Worm (Caenorhabditis elegans): ENCODE measurements around the gene C17B7.8.

C17B7.8 gene

ce11 chrV:3320432-3320831 is 3.6 kb downstream of the C17B7.8 start, which contains the start of gene C17B7.14:
Gene C17B7.14 (minus strand): TSS chrV:3320532.
- TF ChIP-seq klf-2 (GFP tag; conservative IDR thresholded peaks at IDR 0.05), result no peak
- TF ChIP-seq tab-1 (GFP tag; IDR thresholded peaks at IDR 0.05), result no peak
- TF ChIP-seq ztf-29 (GFP tag; IDR thresholded peaks at IDR 0.05), result no peak
- no peak for TF ChIP-seq med-1 (GFP tag; optimal IDR thresholded peaks at IDR 0.05; ENCODE audit: insufficient read depth)
- no peak for TF ChIP-seq T22C8.4 (GFP tag; IDR thresholded peaks at IDR 0.05)
- no peak for TF ChIP-seq ztf-23 (GFP tag; IDR thresholded peaks at IDR 0.05)

ce11 chrV:3320005-3320404 is 4.1 kb downstream of the C17B7.8 start, which contains the start of gene F35F10.14:
Gene F35F10.14 (minus strand): TSS chrV:3320105.
- TF ChIP-seq flt-1 (GFP tag; IDR thresholded peaks at IDR 0.05) (no peak), tab-1 (GFP tag; IDR thresholded peaks at IDR 0.05) (no peak), T22C8.4 (GFP tag; IDR thresholded peaks at IDR 0.05) (no peak), ztf-23 (GFP tag; IDR thresholded peaks at IDR 0.05) (no peak), cog-1 (tag; optimal IDR thresholded peaks at IDR 0.05) (no peak), med-1 (GFP tag; optimal IDR thresholded peaks at IDR 0.05; ENCODE audit: insufficient read depth) (no peak), ref-1 (GFP tag; conservative IDR thresholded peaks at IDR 0.05) (no peak), ztf-29 (GFP tag; IDR thresholded peaks at IDR 0.05) (no peak), klf-2 (GFP tag; conservative IDR thresholded peaks at IDR 0.05) (no peak)

DNA sequence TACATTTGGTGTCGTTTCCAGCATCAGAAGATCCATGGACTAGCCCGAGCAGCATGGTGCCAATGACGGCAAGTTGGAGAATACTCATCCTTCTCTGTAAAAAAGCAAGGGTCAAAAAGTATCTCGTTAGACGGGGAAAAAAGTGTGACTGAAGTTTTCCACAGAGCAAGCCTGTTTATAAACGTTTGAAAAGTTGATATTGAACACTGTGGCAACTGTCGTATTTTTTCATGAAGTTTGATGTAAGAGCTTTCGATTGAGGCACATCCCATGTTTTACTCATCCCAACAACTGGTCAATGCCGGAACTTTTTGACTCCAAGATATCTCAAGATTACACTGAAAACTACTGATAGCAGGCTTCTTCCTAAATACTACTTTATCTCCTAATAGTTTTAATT is 5.1 kb downstream of the C17B7.8 start, which contains the start of gene F35F10.13:
Gene F35F10.13, minus strand, starts transcription at position 101 of the 400 bp plus-strand sequence.
- TF ChIP-seq T22C8.4 (GFP tag; IDR thresholded peaks at IDR 0.05), result no peak
- TF ChIP-seq klf-2 (GFP tag; conservative IDR thresholded peaks at IDR 0.05), result no peak
- TF ChIP-seq ztf-23 (GFP tag; IDR thresholded peaks at IDR 0.05), result no peak
- TF ChIP-seq cog-1 (tag; optimal IDR thresholded peaks at IDR 0.05), result no peak
- TF ChIP-seq med-1 (GFP tag; optimal IDR thresholded peaks at IDR 0.05; ENCODE audit: insufficient read depth), result no peak
- no peak for TF ChIP-seq flt-1 (GFP tag; IDR thresholded peaks at IDR 0.05)
- no peak for TF ChIP-seq tab-1 (GFP tag; IDR thresholded peaks at IDR 0.05)
- no peak for TF ChIP-seq ref-1 (GFP tag; conservative IDR thresholded peaks at IDR 0.05)
- TF ChIP-seq ztf-29 (GFP tag; IDR thresholded peaks at IDR 0.05), result no peak

DNA sequence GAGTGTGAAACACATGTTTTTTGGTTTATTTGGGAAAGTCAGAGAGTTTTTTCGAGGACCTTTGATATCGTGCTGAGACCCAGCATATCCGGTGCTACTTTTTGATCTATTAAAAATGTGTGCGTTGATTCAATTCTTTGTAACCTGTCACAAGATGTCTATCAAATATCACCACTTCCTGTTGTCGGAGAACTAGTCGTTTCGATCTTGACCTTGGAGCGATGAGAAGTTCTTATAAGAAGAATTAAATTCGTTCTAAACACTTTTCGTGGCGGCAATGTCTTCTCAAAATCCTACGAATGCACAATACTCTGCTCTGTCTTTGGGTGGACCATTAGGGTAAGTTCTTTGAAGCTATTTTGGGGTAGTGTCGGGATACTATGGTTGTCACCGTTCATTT is 8.0 kb downstream of the C17B7.8 start, which contains the start of gene F35F10.1:
Gene F35F10.1, plus strand, starts transcription at position 200 of the 400 bp plus-strand sequence.
- no peak for TF ChIP-seq ref-1 (GFP tag; conservative IDR thresholded peaks at IDR 0.05)
- no peak for TF ChIP-seq klf-2 (GFP tag; conservative IDR thresholded peaks at IDR 0.05)
- no peak for TF ChIP-seq T22C8.4 (GFP tag; IDR thresholded peaks at IDR 0.05)
- TF ChIP-seq ztf-23 (GFP tag; IDR thresholded peaks at IDR 0.05), result no peak
- no peak for TF ChIP-seq ztf-29 (GFP tag; IDR thresholded peaks at IDR 0.05)
- no peak for TF ChIP-seq tab-1 (GFP tag; IDR thresholded peaks at IDR 0.05)
- TF ChIP-seq flt-1 (GFP tag; IDR thresholded peaks at IDR 0.05), result no peak
- no peak for TF ChIP-seq cog-1 (tag; optimal IDR thresholded peaks at IDR 0.05)

DNA sequence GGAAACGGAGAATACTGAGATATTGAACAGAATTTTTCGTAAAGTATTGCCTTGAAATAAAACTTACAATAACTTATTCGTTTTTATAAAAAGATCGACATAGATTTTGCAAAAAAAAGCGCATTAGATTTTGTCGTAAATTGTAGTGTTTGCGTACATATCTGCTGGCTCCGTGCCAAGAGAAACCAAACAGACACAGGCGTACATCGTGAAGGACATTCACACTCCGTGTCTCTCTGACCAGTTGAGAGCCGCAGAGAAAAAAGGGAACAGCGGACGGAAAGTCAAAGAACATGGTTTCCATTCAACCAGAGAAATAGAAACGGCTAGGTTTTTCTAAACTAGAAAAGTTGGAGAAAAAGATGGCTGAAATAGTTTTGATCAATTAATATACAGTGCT is 8.8 kb downstream of the C17B7.8 start, which contains the start of gene arrd-19:
Gene arrd-19, minus strand, starts transcription at position 209 of the 400 bp plus-strand sequence.
- no peak for TF ChIP-seq flt-1 (GFP tag; IDR thresholded peaks at IDR 0.05)
- TF ChIP-seq ztf-29 (GFP tag; IDR thresholded peaks at IDR 0.05), result no peak
- no peak for TF ChIP-seq T22C8.4 (GFP tag; IDR thresholded peaks at IDR 0.05)
- TF ChIP-seq klf-2 (GFP tag; conservative IDR thresholded peaks at IDR 0.05), result no peak
- no peak for TF ChIP-seq cog-1 (tag; optimal IDR thresholded peaks at IDR 0.05)
- TF ChIP-seq tab-1 (GFP tag; IDR thresholded peaks at IDR 0.05), result no peak
- TF ChIP-seq med-1 (GFP tag; optimal IDR thresholded peaks at IDR 0.05; ENCODE audit: insufficient read depth), result no peak
- no peak for TF ChIP-seq ref-1 (GFP tag; conservative IDR thresholded peaks at IDR 0.05)
- TF ChIP-seq ztf-23 (GFP tag; IDR thresholded peaks at IDR 0.05), result no peak

ce11 chrV:3312067-3312666 is 11.9 kb downstream of the C17B7.8 start, which contains the start of gene arrd-18:
Gene arrd-18 (minus strand): TSS chrV:3312117.
- TF ChIP-seq ref-1 (GFP tag; conservative IDR thresholded peaks at IDR 0.05) (no peak), flt-1 (GFP tag; IDR thresholded peaks at IDR 0.05) (no peak), tab-1 (GFP tag; IDR thresholded peaks at IDR 0.05) (no peak), cog-1 (tag; optimal IDR thresholded peaks at IDR 0.05) (no peak)

ce11 chrV:3308169-3308568 is 15.9 kb downstream of the C17B7.8 start, which contains the start of gene srbc-3:
Gene srbc-3 (plus strand): TSS chrV:3308469.
- TF ChIP-seq cog-1 (tag; optimal IDR thresholded peaks at IDR 0.05) (no peak), ref-1 (GFP tag; conservative IDR thresholded peaks at IDR 0.05) (no peak), med-1 (GFP tag; optimal IDR thresholded peaks at IDR 0.05; ENCODE audit: insufficient read depth) (no peak), tab-1 (GFP tag; IDR thresholded peaks at IDR 0.05) (no peak), flt-1 (GFP tag; IDR thresholded peaks at IDR 0.05) (no peak), T22C8.4 (GFP tag; IDR thresholded peaks at IDR 0.05) (no peak), klf-2 (GFP tag; conservative IDR thresholded peaks at IDR 0.05) (no peak)

DNA sequence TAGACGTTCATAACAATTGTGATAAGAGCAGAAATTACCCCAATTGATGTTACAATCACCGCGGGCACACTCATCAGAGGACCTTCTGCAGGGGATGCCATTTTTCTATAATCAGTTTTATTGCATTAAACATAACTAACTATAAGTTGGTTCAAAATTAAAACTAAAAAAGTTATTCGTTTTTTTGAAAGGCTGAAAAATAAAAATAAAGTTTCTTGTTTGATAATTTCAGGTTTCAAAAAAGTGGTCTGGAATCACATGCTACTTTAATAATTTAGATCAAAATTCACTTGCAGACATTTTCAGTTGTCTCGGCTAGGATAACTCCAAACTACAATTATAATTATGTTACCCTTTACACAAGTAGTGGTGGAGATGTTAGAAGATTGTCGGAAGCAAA is 22.2 kb downstream of the C17B7.8 start, which contains the start of gene srbc-1:
Gene srbc-1, minus strand, starts transcription at position 101 of the 400 bp plus-strand sequence.
- TF ChIP-seq ref-1 (GFP tag; conservative IDR thresholded peaks at IDR 0.05) (no peak), flt-1 (GFP tag; IDR thresholded peaks at IDR 0.05) (no peak), T22C8.4 (GFP tag; IDR thresholded peaks at IDR 0.05) (no peak), cog-1 (tag; optimal IDR thresholded peaks at IDR 0.05) (no peak), med-1 (GFP tag; optimal IDR thresholded peaks at IDR 0.05; ENCODE audit: insufficient read depth) (no peak), ztf-29 (GFP tag; IDR thresholded peaks at IDR 0.05) (no peak), ztf-23 (GFP tag; IDR thresholded peaks at IDR 0.05) (no peak), klf-2 (GFP tag; conservative IDR thresholded peaks at IDR 0.05) (no peak), tab-1 (GFP tag; IDR thresholded peaks at IDR 0.05) (no peak)

ce11 chrV:3299437-3299836 is 24.6 kb downstream of the C17B7.8 start:
- TF ChIP-seq T22C8.4 (GFP tag; IDR thresholded peaks at IDR 0.05), result no peak
- no peak for TF ChIP-seq cog-1 (tag; optimal IDR thresholded peaks at IDR 0.05)
- no peak for TF ChIP-seq med-1 (GFP tag; optimal IDR thresholded peaks at IDR 0.05; ENCODE audit: insufficient read depth)
- TF ChIP-seq tab-1 (GFP tag; IDR thresholded peaks at IDR 0.05), result no peak
- no peak for TF ChIP-seq ref-1 (GFP tag; conservative IDR thresholded peaks at IDR 0.05)
- TF ChIP-seq ztf-29 (GFP tag; IDR thresholded peaks at IDR 0.05), result no peak
- no peak for TF ChIP-seq klf-2 (GFP tag; conservative IDR thresholded peaks at IDR 0.05)
- no peak for TF ChIP-seq ztf-23 (GFP tag; IDR thresholded peaks at IDR 0.05)
- no peak for TF ChIP-seq flt-1 (GFP tag; IDR thresholded peaks at IDR 0.05)

Data from whole organism, midembryonic.